Fruit fly (Drosophila melanogaster) whole organism, adult: ENCODE measurements around the gene CycD.

ENCODE experiments used
- CG11617 ChIP-seq: fragments of 200-800 bp; sonication (Bioruptor generic); optimal IDR thresholded peaks from 2 replicates; lab custom pipeline; 2017; ENCODE audit warnings: mild to moderate bottlenecking, missing biosample characterization, missing genetic modification reagents, missing genetic modification characterization
- CG12768 ChIP-seq: fragments of 200-800 bp; sonication (Bioruptor generic); optimal IDR thresholded peaks from 2 replicates; lab custom pipeline; 2017; ENCODE audit warnings: missing biosample characterization, missing genetic modification characterization, mild to moderate bottlenecking, moderate library complexity, missing genetic modification reagents
- CG14711 ChIP-seq: fragments of 200-800 bp; sonication (Bioruptor generic); optimal IDR thresholded peaks from 2 replicates; lab custom pipeline; 2018; ENCODE audit warnings: missing biosample characterization, mild to moderate bottlenecking, missing genetic modification characterization, moderate library complexity
- CG1620 ChIP-seq: fragments of 200-800 bp; sonication (Bioruptor generic); optimal IDR thresholded peaks from 2 replicates; lab custom pipeline; 2016; ENCODE audit warnings: missing biosample characterization, missing genetic modification characterization
- CG33017 ChIP-seq: fragments of 200-800 bp; sonication (Bioruptor generic); optimal IDR thresholded peaks from 2 replicates; lab custom pipeline; 2018; ENCODE audit warnings: missing biosample characterization, mild to moderate bottlenecking, missing genetic modification characterization, moderate library complexity
- CG5204 ChIP-seq: fragments of 200-800 bp; sonication (Bioruptor generic); optimal IDR thresholded peaks from 2 replicates; lab custom pipeline; 2016; ENCODE audit warnings: missing biosample characterization, missing genetic modification characterization
- CG7045 ChIP-seq: fragments of 200-800 bp; sonication (Bioruptor generic); optimal IDR thresholded peaks from 2 replicates; lab custom pipeline; 2017; ENCODE audit warnings: missing biosample characterization, mild to moderate bottlenecking, missing genetic modification characterization
- CG7101 ChIP-seq: fragments of 200-800 bp; sonication (Bioruptor generic); optimal IDR thresholded peaks from 2 replicates; lab custom pipeline; 2018; ENCODE audit warnings: missing biosample characterization, mild to moderate bottlenecking, missing genetic modification characterization, moderate library complexity
- Clk ChIP-seq: fragments of 200-800 bp; sonication (Bioruptor generic); optimal IDR thresholded peaks from 2 replicates; lab custom pipeline; 2017; ENCODE audit warnings: missing biosample characterization, missing genetic modification characterization
- Crg-1 ChIP-seq: fragments of 200-800 bp; sonication (Bioruptor generic); optimal IDR thresholded peaks from 2 replicates; lab custom pipeline; 2016; ENCODE audit warnings: missing biosample characterization, missing genetic modification characterization
- Hr96 ChIP-seq: fragments of 200-800 bp; sonication (Bioruptor generic); optimal IDR thresholded peaks from 2 replicates; lab custom pipeline; 2016; ENCODE audit warnings: missing biosample characterization, missing genetic modification characterization
- Mnt ChIP-seq: fragments of 200-800 bp; sonication (Bioruptor generic); optimal IDR thresholded peaks from 2 replicates; lab custom pipeline; 2016; ENCODE audit warnings: missing biosample characterization, mild to moderate bottlenecking, missing genetic modification characterization
- bab1 ChIP-seq: fragments of 200-800 bp; sonication (Bioruptor generic); optimal IDR thresholded peaks from 3 replicates; lab custom pipeline; 2019; ENCODE audit warnings: missing biosample characterization, mild to moderate bottlenecking, missing genetic modification characterization, moderate library complexity
- cic ChIP-seq: fragments of 200-800 bp; sonication (Bioruptor generic); optimal IDR thresholded peaks from 2 replicates; lab custom pipeline; 2017; ENCODE audit warnings: missing biosample characterization, mild to moderate bottlenecking, missing genetic modification characterization, moderate library complexity
- cnc ChIP-seq, 2 experiments: fragments of >200 bp; optimal IDR thresholded peaks; 2 replicates each; lab custom pipeline; 2017
- kay ChIP-seq: fragments of 200-800 bp; sonication (Bioruptor generic); peaks from one replicate; lab custom pipeline; 2016; ENCODE audit warnings: missing biosample characterization, missing genetic modification characterization, borderline replicate concordance
- ovo ChIP-seq: fragments of 200-800 bp; sonication (Bioruptor generic); optimal IDR thresholded peaks from 2 replicates; lab custom pipeline; 2016; ENCODE audit warnings: missing biosample characterization, missing genetic modification characterization
- pad ChIP-seq: fragments of 200-800 bp; sonication (Bioruptor generic); optimal IDR thresholded peaks from 3 replicates; lab custom pipeline; 2017; ENCODE audit warnings: missing biosample characterization, missing genetic modification characterization, mild to moderate bottlenecking, moderate library complexity, missing genetic modification reagents
- tj ChIP-seq: fragments of 200-800 bp; sonication (Bioruptor generic); optimal IDR thresholded peaks from 3 replicates; lab custom pipeline; 2017; ENCODE audit warnings: missing biosample characterization, mild to moderate bottlenecking, missing genetic modification characterization, moderate library complexity
- toe ChIP-seq: fragments of 200-800 bp; sonication (Bioruptor generic); optimal IDR thresholded peaks from 2 replicates; lab custom pipeline; 2016; ENCODE audit warnings: missing biosample characterization, missing genetic modification characterization

The CycD gene

DNA sequence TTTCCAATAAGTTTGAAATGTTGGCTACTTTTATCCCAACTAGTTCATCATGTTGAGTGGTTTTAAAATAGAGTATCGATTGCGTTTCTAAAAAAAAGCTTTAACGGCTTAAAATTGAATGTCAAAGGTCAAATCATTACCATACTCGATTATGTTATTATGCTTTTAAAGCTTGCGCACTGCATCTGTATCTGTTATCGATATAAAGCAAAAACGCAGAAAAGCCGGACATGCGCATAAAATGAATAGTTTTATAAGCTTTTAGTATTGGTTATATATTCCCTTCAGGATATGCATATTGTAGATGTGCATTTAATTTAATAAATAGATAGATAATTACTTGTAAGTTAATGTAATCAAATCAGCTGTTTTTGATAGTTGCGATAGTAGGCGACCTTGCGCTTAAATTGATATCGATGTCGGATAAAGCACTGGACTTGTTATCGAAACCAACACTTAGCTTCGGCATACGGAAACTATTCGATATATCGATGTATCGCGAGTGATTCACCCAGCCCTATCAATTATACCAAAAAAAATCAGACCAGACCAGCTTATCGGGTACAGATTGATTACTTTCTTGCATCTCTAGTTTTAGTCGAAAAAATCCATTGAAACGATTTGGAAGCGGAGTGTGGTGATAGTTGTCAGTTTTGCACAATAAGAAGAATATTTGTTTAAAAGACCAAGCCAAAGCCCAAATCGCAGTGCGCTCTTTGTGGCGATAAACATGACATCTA lies 17.7 kb downstream of the CycD start, which contains the start of gene shi:
shi (plus strand) TSS at position 511 of the 740 bp plus-strand sequence.
- TF ChIP-seq CG11617 (GFP tag; lab: Kevin White, UChicago) (peak; percentile 46), CG7101 (peak; percentile 64), Crg-1 (GFP tag; lab: Kevin White, UChicago) (no peak), Clk (GFP tag; lab: Kevin White, UChicago) (no peak), cic (GFP tag; lab: Kevin White, UChicago) (no peak), CG1620 (no peak), cnc (optimal IDR thresholded peaks at IDR 0.05; lab: Kevin White, UChicago) (no peak), Hr96 (no peak), CG12768 (GFP tag; lab: Kevin White, UChicago) (no peak), CG33017 (peak; percentile 6), ovo (no peak), toe (GFP tag; lab: Kevin White, UChicago) (no peak), tj (GFP tag; lab: Kevin White, UChicago) (peak; percentile 38), Mnt (peak; percentile 64), CG7045 (no peak), kay (GFP tag; lab: Kevin White, UChicago) (no peak), CG5204 (GFP tag; lab: Kevin White, UChicago) (no peak), bab1 (GFP tag; lab: Kevin White, UChicago) (peak; percentile 19), CG14711 (tag; lab: Kevin White, UChicago) (peak; percentile 22), pad (GFP tag; lab: Kevin White, UChicago) (peak; percentile 31)

DNA sequence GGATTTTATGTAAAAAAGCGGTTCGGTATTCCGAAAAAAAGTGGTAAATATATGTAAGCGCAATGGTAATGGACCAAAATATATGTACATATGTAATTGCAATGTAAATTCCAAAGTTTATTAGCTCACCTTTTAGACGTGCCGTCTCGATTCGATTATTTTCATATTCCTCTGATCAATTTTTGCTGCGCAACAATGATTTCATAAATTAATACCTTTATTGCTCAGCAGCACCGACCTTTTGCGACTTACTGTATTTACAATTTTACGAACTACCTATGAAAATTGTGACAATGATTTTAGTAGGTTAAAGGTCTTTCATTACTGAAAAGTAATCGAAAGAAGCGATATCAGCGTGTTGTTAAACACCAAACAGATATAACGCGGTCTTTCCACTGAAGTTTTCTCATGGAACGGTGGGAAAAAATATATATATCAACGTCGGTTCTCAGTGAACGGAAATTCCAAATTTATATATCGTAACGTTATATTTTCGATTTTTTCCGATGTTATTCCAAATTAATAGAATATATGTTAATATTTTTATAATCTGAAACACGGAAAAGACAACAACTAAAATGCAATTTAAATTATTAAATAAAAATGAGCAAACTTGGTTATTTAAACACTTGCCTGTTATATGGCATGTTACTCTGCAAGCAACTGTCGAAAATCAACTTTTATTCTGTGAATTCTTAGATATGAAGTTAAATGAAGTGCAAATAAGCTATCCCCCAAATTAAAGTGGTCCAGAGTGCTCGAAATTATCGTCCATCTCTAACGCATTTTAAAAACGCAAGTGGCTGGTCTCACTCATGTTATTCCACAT lies 19.5 kb downstream of the CycD start, which contains the start of the genes MSBP and CG15916:
MSBP (minus strand) TSS at position 330 of the 829 bp plus-strand sequence.
CG15916 (plus strand) TSS at position 810 of the 829 bp plus-strand sequence.
- TF ChIP-seq cnc (optimal IDR thresholded peaks at IDR 0.05; lab: Kevin White, UChicago) (no peak), CG12768 (GFP tag; lab: Kevin White, UChicago) (no peak), CG7101 (peak; percentile 13), Mnt (peak; percentile 14), CG11617 (GFP tag; lab: Kevin White, UChicago) (peak; percentile 16), toe (GFP tag; lab: Kevin White, UChicago) (peak; percentile 27), CG33017 (no peak), CG1620 (peak; percentile 31), ovo (peak; percentile 56), tj (GFP tag; lab: Kevin White, UChicago) (peak; percentile 22), CG14711 (tag; lab: Kevin White, UChicago) (peak; percentile 3)

DNA sequence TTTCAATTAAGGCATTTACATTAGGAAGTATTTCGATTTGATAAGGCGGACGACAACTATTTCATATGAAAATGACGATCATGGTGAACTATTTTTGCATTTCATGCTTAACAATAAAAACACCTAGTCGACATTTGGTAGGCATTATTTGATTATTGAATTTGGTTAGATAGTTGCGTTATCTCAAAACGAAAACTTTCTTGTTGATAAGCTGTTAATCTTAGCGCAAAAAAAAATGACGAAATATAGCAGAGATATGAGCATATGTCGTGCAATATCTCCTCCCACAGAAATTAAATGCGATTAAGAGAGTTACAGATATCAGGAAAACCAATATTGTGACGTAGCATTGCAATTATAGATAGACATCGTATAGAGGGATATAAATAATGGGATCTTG lies 20.7 kb downstream of the CycD start:
- TF ChIP-seq Hr96 (no peak), CG1620 (no peak), CG33017 (no peak), tj (GFP tag; lab: Kevin White, UChicago) (no peak), bab1 (GFP tag; lab: Kevin White, UChicago) (no peak), CG5204 (GFP tag; lab: Kevin White, UChicago) (no peak), ovo (no peak), CG7101 (no peak), Clk (GFP tag; lab: Kevin White, UChicago) (no peak), CG11617 (GFP tag; lab: Kevin White, UChicago) (no peak), CG14711 (tag; lab: Kevin White, UChicago) (no peak), cnc (optimal IDR thresholded peaks at IDR 0.05; lab: Kevin White, UChicago) (no peak), cic (GFP tag; lab: Kevin White, UChicago) (no peak), Crg-1 (GFP tag; lab: Kevin White, UChicago) (no peak), toe (GFP tag; lab: Kevin White, UChicago) (no peak), CG12768 (GFP tag; lab: Kevin White, UChicago) (no peak), CG7045 (no peak), pad (GFP tag; lab: Kevin White, UChicago) (no peak), Mnt (no peak), kay (GFP tag; lab: Kevin White, UChicago) (no peak)

- no peak for TF ChIP-seq Mnt
- peak; percentile 26 for TF ChIP-seq kay (GFP tag; lab: Kevin White, UChicago)
- no peak for TF ChIP-seq CG1620
Measured at dm6 chrX:15887247-15887616, 22.2 kb downstream of the CycD start, which contains the start of gene tay. Gene tay (minus strand): TSS chrX:15887311.

DNA sequence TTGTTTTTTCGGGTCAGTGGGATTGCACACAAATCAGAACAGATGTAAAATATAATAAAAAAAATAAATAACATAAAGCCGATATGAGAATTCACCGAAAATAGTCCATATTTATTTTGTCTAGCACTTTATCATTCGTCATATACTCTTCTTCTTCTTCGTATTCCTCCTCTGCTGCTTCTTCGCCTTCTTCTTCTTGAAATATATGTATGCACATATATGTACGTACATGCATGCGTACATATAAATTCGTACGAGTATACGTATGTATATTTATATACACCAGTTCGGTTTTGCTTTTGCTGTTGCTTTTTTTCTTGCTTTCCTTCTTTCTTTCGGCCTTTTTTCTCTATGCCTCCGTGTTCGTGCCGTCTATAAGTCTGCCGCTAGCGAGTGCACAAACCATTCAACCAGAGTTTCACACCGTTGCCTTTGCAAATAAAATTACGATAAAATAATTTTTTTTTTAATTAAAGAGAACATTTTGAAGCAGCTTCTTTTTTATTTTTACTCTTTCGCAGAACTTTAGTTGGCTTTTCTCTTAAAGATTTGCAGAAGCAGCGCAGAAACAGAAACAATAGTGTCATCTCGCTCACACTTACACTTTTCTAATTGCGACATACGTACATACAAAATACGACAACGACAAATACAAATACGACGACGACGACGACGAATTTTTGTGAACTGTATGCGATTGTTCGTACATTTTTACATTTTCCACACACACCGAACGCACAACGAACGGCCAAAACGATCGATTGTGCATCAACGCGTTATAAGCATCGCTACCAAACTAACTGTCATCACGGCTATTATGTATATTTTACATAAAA lies 22.8 kb downstream of the CycD start:
- TF ChIP-seq CG33017: peak; percentile 63
- no peak for TF ChIP-seq cnc (optimal IDR thresholded peaks at IDR 0.05; lab: Kevin White, UChicago)
- peak; percentile 88 for TF ChIP-seq CG11617 (GFP tag; lab: Kevin White, UChicago)
- TF ChIP-seq cic (GFP tag; lab: Kevin White, UChicago): peak; percentile 93
- no peak for TF ChIP-seq CG7045
- no peak for TF ChIP-seq ovo
- peak; percentile 53 for TF ChIP-seq Crg-1 (GFP tag; lab: Kevin White, UChicago)
- no peak for TF ChIP-seq Clk (GFP tag; lab: Kevin White, UChicago)
- TF ChIP-seq kay (GFP tag; lab: Kevin White, UChicago): peak; percentile 99
- TF ChIP-seq Hr96: no peak
- peak; percentile 37 for TF ChIP-seq CG12768 (GFP tag; lab: Kevin White, UChicago)
- peak; percentile 42 for TF ChIP-seq CG1620
- peak; percentile 78 for TF ChIP-seq Mnt
- TF ChIP-seq CG5204 (GFP tag; lab: Kevin White, UChicago): no peak
- TF ChIP-seq pad (GFP tag; lab: Kevin White, UChicago): peak; percentile 2
- TF ChIP-seq tj (GFP tag; lab: Kevin White, UChicago): peak; percentile 74
- peak; percentile 67 for TF ChIP-seq CG7101
- no peak for TF ChIP-seq toe (GFP tag; lab: Kevin White, UChicago)
- TF ChIP-seq CG14711 (tag; lab: Kevin White, UChicago): peak; percentile 58
- peak; percentile 43 for TF ChIP-seq bab1 (GFP tag; lab: Kevin White, UChicago)
